Worm (Caenorhabditis elegans) whole organism, L1 larva: Measurements from ENCODE around the gene hlh-27.

Experiments used
- blmp-1 ChIP-seq: fragments of 150-350 bp; optimal IDR thresholded peaks from 2 replicates; lab custom pipeline; 2014; ENCODE audit warnings: missing biosample characterization, missing genetic modification characterization
- jun-1 ChIP-seq: fragments of 150-350 bp; optimal IDR thresholded peaks from 2 replicates; lab custom pipeline; 2014; ENCODE audit warnings: missing biosample characterization, missing genetic modification reagents, missing genetic modification characterization
- lin-35 ChIP-seq, 2 experiments: fragments of 150-350 bp; optimal IDR thresholded peaks; 2 replicates each; lab custom pipeline; 2014; ENCODE audit warnings: missing biosample characterization in 2 of 2, missing genetic modification characterization in 2 of 2, missing genetic modification reagents in 2 of 2
- lsy-2 ChIP-seq, 2 experiments: fragments of 150-350 bp; optimal IDR thresholded peaks; 2 replicates each; lab custom pipeline; 2014; ENCODE audit warnings: missing biosample characterization in 2 of 2, missing genetic modification characterization in 2 of 2
- nhr-12 ChIP-seq: sonication (generic microtip); optimal IDR thresholded peaks from 2 replicates; lab custom pipeline; 2017; ENCODE audit warnings: missing biosample characterization, missing genetic modification characterization
- nhr-28 ChIP-seq: fragments of 150-350 bp; optimal IDR thresholded peaks from 2 replicates; lab custom pipeline; 2014; ENCODE audit warnings: missing biosample characterization, missing genetic modification characterization
- nhr-76 ChIP-seq: sonication (generic microtip); optimal IDR thresholded peaks from 2 replicates; lab custom pipeline; 2017; ENCODE audit warnings: missing biosample characterization, missing genetic modification characterization
- tbx-2 ChIP-seq: sonication (generic microtip); optimal IDR thresholded peaks from 2 replicates; lab custom pipeline; 2016; ENCODE audit warnings: missing genetic modification characterization, missing compliant biosample characterization
- vab-15 ChIP-seq: sonication (generic microtip); optimal IDR thresholded peaks from 2 replicates; lab custom pipeline; 2017; ENCODE audit warnings: missing genotype, mild to moderate bottlenecking, missing genetic modification characterization, missing compliant biosample characterization

ce11 chrII:5574925-5575324 lies 34.9 kb upstream of the hlh-27 start:
- no peak for TF ChIP-seq lin-35 (GFP tag; optimal IDR thresholded peaks at IDR 0.05; lab: Kevin White, UChicago)
- no peak for TF ChIP-seq blmp-1
- TF ChIP-seq nhr-28 (tag; lab: Kevin White, UChicago) = no peak
- TF ChIP-seq jun-1 (tag; lab: Kevin White, UChicago) = no peak
- no peak for TF ChIP-seq nhr-76 (tag; lab: Kevin White, UChicago)
- no peak for TF ChIP-seq nhr-12 (tag; lab: Kevin White, UChicago)
- no peak for TF ChIP-seq lsy-2 (tag; optimal IDR thresholded peaks at IDR 0.05; lab: Kevin White, UChicago)
- no peak for TF ChIP-seq tbx-2 (tag; lab: Kevin White, UChicago)
- TF ChIP-seq vab-15 (tag; lab: Kevin White, UChicago) = no peak
